Fruit fly (Drosophila melanogaster) Kc167 (cell line): ENCODE data around the gene CG12535.

Experiments used
- Myc ChIP-seq: fragments of >200 bp; optimal IDR thresholded peaks from 2 replicates; lab custom pipeline; 2017; ENCODE audit warnings: missing external identifiers
- Sin3A ChIP-seq: fragments of >200 bp; optimal IDR thresholded peaks from 2 replicates; lab custom pipeline; 2018; ENCODE audit warnings: missing external identifiers
- h ChIP-seq: fragments of >200 bp; optimal IDR thresholded peaks from 3 replicates; lab custom pipeline; 2018; ENCODE audit warnings: missing external identifiers
- insv ChIP-seq: fragments of >200 bp; optimal IDR thresholded peaks from 3 replicates; lab custom pipeline; 2018; ENCODE audit warnings: missing external identifiers
- psq ChIP-seq: fragments of >200 bp; optimal IDR thresholded peaks from 2 replicates; lab custom pipeline; 2017; ENCODE audit warnings: missing external identifiers
- ttk ChIP-seq: sonication (Bioruptor generic); optimal IDR thresholded peaks from 2 replicates; lab custom pipeline; 2017; ENCODE audit warnings: missing external identifiers

The CG12535 gene

DNA sequence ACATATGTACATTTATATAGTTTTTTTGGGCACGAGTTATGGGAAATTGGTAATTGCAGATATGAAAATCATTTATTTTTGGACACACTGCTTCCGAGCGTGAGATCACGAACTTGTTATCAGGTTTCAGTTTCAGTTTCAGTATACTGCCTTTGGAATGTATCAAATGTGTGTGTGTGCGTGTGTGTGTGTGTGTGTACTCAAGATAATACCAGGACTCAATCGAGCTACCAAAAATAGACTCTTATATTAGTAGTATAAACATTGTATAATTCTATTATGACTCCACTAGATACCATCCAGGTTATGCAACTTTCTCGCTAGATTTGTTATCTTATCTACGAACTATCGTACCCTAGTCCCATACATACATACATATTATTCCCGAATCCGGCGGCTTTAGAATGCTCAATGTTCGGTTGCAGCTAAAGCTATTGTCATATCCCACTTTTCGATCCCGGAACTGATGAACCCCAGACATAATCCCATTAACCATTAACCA, at the start of gene CG12535:
Gene CG12535, minus strand, starts transcription at position 51 of the 502 bp plus-strand sequence.
- TF ChIP-seq insv (lab: Kevin White, UChicago) (no peak), Myc (lab: Kevin White, UChicago) (no peak), psq (lab: Kevin White, UChicago) (no peak), ttk (lab: Kevin White, UChicago) (no peak), Sin3A (lab: Kevin White, UChicago) (no peak), h (lab: Kevin White, UChicago) (no peak)

DNA sequence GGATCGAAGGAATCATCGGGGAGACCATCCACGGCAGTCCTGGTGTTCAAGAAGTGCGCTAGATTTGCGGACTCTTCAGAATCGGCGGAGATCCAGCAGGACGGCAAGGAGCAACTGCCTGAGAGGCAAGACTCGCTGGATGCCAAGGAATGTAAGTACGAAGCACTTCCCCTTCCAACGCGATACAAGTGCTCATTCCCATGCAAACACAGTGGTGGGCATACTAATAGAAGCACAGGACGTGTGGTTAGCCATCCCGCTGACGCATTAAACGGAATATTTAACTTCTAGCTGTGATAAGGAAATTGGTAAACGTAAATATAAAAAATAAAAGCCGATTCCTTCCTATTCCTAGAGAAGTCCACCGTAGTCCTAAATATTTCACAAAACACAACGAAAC, 37.1 kb upstream of the CG12535 start:
- TF ChIP-seq ttk (lab: Kevin White, UChicago) = no peak
- no peak for TF ChIP-seq insv (lab: Kevin White, UChicago)
- TF ChIP-seq Sin3A (lab: Kevin White, UChicago) = no peak
- no peak for TF ChIP-seq h (lab: Kevin White, UChicago)
- no peak for TF ChIP-seq psq (lab: Kevin White, UChicago)
- TF ChIP-seq Myc (lab: Kevin White, UChicago) = no peak

DNA sequence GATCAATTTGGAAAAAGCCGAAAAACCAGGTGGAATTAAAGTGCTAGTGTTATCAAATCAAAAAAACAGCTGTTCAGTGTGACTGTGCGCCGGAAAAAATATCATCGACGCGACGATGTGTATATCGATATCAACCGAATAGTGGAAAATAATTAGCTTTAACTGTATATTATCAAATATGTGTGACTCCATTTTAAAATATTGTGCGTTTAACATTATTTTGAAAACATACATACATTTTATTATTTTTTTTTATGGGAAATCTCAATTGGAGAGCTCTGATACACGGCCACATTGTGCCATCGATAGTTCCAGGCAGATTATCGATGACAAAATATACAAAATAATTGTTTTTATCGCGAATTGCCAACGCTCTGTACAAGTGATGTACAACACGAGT, 36.6 kb upstream of the CG12535 start, which contains the start of the genes CG14270 and CG10803:
Gene CG14270, minus strand, starts transcription at position 75 of the 400 bp plus-strand sequence.
Gene CG10803, plus strand, starts transcription at position 347 of the 400 bp plus-strand sequence.
- TF ChIP-seq Myc (lab: Kevin White, UChicago) = no peak
- TF ChIP-seq insv (lab: Kevin White, UChicago) = no peak

DNA sequence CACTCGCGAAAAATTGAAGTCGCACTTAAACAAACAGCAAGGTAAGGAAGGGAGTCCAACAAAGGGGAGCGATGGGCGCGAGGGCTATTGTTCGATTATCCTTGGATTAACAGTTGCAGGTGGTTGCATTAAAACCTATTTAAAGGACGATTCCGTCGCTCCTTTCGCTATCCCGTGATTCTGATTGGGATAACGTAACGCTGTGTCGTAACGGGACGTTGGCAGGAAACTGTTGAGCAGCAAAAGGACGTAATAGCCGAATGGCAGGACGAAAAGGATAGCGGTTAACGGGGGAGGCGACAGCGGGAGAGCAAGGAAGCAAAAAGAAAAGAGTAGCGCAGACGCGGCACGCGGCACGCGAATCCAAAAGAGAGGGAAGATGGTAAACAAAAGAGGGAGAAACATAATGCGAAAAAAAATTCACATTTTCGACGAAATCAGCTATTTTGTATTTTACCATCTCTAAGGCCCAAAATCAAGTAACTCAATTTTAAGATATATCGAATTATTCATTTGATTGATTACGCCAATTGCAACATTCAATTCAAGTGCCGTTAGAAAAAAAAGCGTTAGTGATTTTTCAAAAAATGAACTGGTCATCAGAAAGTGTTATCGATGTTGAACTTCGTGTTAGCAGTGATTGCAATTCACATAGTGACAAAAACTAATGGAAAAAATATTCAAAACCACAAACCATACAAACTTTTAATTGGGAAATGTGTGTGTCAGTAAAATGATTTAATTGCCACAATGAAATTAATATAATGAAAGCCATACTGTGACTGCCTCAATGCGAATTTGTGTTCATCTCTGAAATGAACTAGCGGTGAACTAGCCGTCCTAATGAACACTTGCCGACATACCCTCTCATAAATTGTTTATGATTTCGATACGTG, 33.6 kb upstream of the CG12535 start, which contains the start of the genes CG10804 and CG10802:
Gene CG10804, minus strand, starts transcription at position 204 of the 896 bp plus-strand sequence.
Gene CG10802, plus strand, starts transcription at position 847 of the 896 bp plus-strand sequence.
- no peak for TF ChIP-seq Myc (lab: Kevin White, UChicago)
- TF ChIP-seq Sin3A (lab: Kevin White, UChicago) = no peak
- no peak for TF ChIP-seq h (lab: Kevin White, UChicago)
- no peak for TF ChIP-seq ttk (lab: Kevin White, UChicago)
- no peak for TF ChIP-seq psq (lab: Kevin White, UChicago)
- TF ChIP-seq insv (lab: Kevin White, UChicago) = no peak

DNA sequence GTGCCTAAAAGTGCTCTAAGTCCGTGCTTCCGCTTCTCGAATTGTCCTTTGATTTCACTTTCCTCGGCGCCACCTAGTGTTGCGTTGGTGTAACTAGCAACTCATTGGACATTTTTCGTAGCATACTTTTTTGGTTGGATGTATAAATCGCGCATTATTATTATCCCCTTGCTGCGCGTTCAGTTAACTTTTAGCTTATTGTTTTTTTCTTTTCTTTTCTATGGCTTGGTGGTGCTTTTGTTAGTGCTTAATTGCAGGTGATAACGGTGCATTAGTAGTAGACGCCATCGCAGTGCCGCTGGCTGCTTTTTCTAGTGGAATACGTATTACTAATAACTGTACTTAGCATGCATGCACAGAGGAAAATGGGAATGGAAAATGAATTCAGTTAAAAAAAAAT, 32.3 kb upstream of the CG12535 start:
- TF ChIP-seq Myc (lab: Kevin White, UChicago) (no peak), psq (lab: Kevin White, UChicago) (no peak), ttk (lab: Kevin White, UChicago) (no peak), Sin3A (lab: Kevin White, UChicago) (no peak), h (lab: Kevin White, UChicago) (no peak), insv (lab: Kevin White, UChicago) (no peak)

DNA sequence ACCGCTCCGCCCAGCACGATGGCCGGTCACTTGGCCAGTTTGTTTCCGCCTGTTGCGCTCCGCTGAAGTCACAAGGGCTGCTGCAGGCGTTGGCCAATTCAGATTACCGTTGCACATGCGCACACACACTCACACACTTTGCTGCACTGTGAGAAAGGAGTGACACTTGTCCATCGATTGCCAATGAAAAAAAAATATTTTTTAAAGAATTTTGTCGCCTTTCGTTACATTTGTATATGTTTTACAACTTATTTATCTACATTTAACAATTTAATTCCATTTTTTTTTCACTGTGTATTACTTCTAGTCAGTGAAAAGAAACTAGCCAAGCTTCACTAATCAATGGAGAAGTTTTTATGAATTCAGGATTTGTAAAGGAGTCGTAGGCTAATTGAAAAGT, 27.3 kb upstream of the CG12535 start:
- TF ChIP-seq h (lab: Kevin White, UChicago) = no peak
- TF ChIP-seq Sin3A (lab: Kevin White, UChicago) = no peak
- TF ChIP-seq ttk (lab: Kevin White, UChicago) = no peak
- TF ChIP-seq Myc (lab: Kevin White, UChicago) = no peak
- TF ChIP-seq psq (lab: Kevin White, UChicago) = no peak
- no peak for TF ChIP-seq insv (lab: Kevin White, UChicago)

DNA sequence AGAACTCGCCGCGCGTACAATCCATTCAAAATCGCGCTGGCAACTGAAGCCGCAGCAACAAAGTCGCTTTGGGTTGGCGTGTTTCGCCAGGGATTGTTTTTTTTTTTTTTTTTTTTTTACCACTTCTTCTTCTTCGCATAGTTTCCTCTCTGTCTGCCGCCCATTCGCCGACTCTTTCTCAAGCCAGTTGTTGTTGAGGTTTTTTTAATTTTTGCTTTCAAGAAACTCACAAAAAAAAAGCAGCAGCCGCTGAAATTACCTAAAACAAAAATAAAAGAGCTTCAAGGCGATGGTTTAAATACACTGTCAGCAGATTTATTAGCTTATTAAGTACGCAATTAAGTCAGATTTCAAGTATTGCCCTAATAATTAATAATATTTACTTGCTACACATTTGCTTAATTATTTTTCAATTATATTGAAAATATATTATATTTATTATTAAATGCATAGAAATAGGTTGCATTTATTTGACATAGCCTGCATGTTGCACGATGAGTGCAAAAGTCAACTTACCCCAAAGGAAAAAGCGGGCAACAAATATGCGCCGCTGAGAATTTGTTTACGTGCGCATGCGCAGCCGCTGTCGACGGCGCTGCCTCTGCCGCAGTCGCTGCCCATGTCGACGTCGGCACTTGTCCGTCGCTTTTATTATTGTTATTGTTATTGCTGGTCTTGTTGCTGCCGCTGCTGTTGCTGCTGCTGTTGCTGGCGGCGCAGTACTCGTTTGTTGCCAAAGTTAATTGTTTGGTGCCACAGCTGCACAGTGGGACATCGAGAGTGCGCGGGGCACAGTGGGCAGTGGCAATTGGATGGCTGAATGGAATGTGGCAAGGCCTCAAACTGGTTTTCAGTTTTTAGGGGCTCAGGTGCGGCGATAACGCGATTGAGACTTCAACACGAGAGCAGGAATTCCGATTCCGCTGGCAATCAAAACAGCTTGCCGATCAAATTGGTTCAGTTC, 26.0 kb upstream of the CG12535 start, which contains the start of gene CG12206:
Gene CG12206, minus strand, starts transcription at position 49 of the 964 bp plus-strand sequence.
- TF ChIP-seq h (lab: Kevin White, UChicago) (no peak), Myc (lab: Kevin White, UChicago) (no peak), ttk (lab: Kevin White, UChicago) (no peak), psq (lab: Kevin White, UChicago) (no peak), insv (lab: Kevin White, UChicago) (no peak), Sin3A (lab: Kevin White, UChicago) (no peak)

DNA sequence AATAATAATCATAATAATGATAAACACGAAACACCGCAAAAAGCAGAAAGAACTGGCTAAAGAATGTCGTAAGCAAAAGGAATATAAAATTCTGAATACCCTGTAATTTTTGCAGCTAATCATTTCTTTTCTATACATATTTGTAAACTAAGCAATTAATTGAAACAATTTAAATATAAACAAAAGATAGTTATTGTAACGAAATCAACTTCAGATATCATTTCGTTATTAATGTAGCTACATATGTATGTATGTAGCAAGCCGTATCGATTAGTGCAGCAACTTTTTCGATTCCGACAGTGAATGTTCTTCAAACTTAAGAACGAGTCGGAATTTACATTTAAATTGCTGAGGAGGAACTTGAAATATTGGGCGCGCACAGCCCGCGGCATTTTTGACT, 24.9 kb upstream of the CG12535 start:
- TF ChIP-seq Sin3A (lab: Kevin White, UChicago) (no peak), Myc (lab: Kevin White, UChicago) (no peak), h (lab: Kevin White, UChicago) (no peak), ttk (lab: Kevin White, UChicago) (no peak), insv (lab: Kevin White, UChicago) (no peak)

DNA sequence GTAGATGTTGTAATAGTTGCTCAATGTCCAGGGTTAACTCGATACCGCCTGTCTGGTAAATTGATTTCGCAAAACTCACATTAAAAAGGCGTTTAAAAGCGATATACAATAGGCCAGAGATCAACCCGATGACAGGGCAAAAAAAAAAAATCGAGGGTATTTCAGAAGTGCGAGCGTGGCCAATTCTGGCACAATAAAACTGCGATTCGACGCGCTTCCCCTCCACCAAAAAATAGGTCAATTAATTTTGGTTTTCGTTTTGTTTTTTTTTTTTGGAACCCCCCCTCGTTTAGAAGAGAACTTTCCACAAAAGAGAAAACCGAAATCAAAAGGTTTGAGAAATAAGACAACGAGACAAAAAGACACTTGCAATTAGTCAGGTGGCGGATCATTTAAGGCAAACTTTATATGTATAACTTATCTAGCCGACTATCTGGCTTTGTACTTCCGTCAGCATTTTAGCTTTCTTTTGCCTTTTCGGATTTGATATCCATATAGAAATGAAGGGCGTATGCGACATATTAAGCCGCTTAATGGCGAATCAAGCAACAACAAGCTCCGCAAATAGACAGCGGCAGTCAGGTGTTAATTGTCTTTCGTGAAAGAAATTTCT, 21.8 kb upstream of the CG12535 start:
- TF ChIP-seq Myc (lab: Kevin White, UChicago) (no peak), ttk (lab: Kevin White, UChicago) (no peak), Sin3A (lab: Kevin White, UChicago) (no peak), insv (lab: Kevin White, UChicago) (no peak), h (lab: Kevin White, UChicago) (no peak), psq (lab: Kevin White, UChicago) (no peak)

DNA sequence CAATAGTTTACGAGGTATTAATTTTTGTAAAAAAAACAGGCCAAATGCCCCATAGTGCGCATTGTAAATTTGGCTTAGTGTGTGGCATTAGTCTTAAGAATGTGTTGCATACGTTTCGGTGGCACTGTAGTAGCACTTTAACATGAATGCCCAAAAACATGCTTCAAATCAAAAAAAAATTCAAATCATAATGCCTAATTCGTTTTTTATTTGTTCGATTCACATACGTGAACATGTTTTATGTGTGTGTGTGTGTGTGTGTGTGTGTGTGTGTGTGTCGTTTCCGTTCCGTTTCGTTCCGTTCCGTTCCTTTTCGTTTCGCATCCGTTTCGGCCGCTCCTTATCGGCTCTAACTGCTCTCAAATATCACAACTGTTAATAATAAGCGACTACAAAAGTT, 16.8 kb upstream of the CG12535 start:
- TF ChIP-seq h (lab: Kevin White, UChicago) (no peak), Sin3A (lab: Kevin White, UChicago) (no peak), Myc (lab: Kevin White, UChicago) (no peak), psq (lab: Kevin White, UChicago) (no peak), ttk (lab: Kevin White, UChicago) (no peak), insv (lab: Kevin White, UChicago) (no peak)
